Worm (Caenorhabditis elegans) whole organism, young adult: ENCODE results near the gene H38K22.9.

Experiments
- F57C9.4 ChIP-seq: sonication (generic microtip); optimal IDR thresholded peaks from 2 replicates; lab custom pipeline; 2017; ENCODE audit warnings: mild to moderate bottlenecking, missing genetic modification characterization, missing compliant biosample characterization
- K11D2.4 ChIP-seq: fragments of 200-800 bp; sonication (Bioruptor generic); IDR thresholded peaks from 2 replicates; pipeline ENCODE4 v1.3.6; 2022; ENCODE audit warnings: missing genetic modification reagents, missing genetic modification characterization, missing compliant biosample characterization
- hrde-1 ChIP-seq: sonication (generic microtip); optimal IDR thresholded peaks from 2 replicates; lab custom pipeline; 2016; ENCODE audit warnings: missing genetic modification characterization, mild to moderate bottlenecking, missing compliant biosample characterization, moderate library complexity, missing genotype, missing genetic modification reagents, borderline replicate concordance
- unc-62 ChIP-seq: fragments of 150-350 bp; optimal IDR thresholded peaks from 2 replicates; lab custom pipeline; 2014; ENCODE audit warnings: missing biosample characterization, missing genetic modification reagents, missing genetic modification characterization
- ztf-3 ChIP-seq: fragments of 200-800 bp; sonication (Bioruptor generic); optimal IDR thresholded peaks from 2 replicates; lab custom pipeline; 2018; ENCODE audit warnings: mild to moderate bottlenecking, missing genetic modification characterization, missing compliant biosample characterization

DNA sequence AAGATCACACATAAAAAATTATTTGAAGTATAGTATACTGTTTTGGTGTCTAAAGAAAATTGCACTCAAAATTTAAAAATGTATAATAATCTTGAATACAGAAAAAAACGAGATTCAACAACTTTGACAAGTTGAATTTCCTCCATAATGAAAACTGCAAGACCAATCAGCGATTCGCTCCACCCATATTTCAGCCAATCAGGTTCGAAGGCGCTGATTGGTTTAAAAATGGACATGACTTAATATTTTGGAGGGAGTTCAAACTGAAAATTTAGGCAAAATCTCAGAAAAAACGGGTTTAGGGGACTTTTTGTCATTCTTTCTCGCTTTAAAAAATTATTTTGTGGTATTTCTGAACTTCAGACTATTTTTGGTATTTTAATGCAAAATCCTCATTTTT is 48.3 kb upstream of the H38K22.9 start:
- TF ChIP-seq K11D2.4 (GFP tag; lab: Robert Waterston, UW) (no peak), hrde-1 (tag; lab: Kevin White, UChicago) (no peak), ztf-3 (GFP tag; lab: Kevin White, UChicago) (no peak), F57C9.4 (tag; lab: Kevin White, UChicago) (no peak), unc-62 (GFP tag; lab: Kevin White, UChicago) (no peak)
